Worm (Caenorhabditis elegans) whole organism, midembryonic: ENCODE measurements around the gene frpr-6.

Source experiments
- T22C8.4 ChIP-seq: fragments of 200-800 bp; sonication (Bioruptor generic); IDR thresholded peaks from 2 replicates; pipeline ENCODE4 v1.3.6; 2022; ENCODE audit warnings: missing genetic modification characterization, missing compliant biosample characterization
- cog-1 ChIP-seq: sonication (generic microtip); optimal IDR thresholded peaks from 2 replicates; lab custom pipeline; 2016; ENCODE audit warnings: missing genetic modification characterization, missing compliant biosample characterization
- flt-1 ChIP-seq: fragments of 200-800 bp; sonication (Bioruptor generic); IDR thresholded peaks from 2 replicates; pipeline ENCODE4 v1.3.6; 2022; ENCODE audit warnings: missing genetic modification characterization, missing compliant biosample characterization
- klf-2 ChIP-seq: fragments of 200-800 bp; sonication (Bioruptor generic); conservative IDR thresholded peaks from 2 replicates; pipeline ENCODE4 v1.3.6; 2022; ENCODE audit warnings: missing genetic modification reagents, missing genetic modification characterization, missing compliant biosample characterization
- med-1 ChIP-seq: sonication (generic microtip); optimal IDR thresholded peaks from 2 replicates; lab custom pipeline; 2017; ENCODE audit warnings: missing genetic modification characterization, mild to moderate bottlenecking, missing compliant biosample characterization, antibody characterized with exemption, missing genetic modification reagents; ENCODE audit not compliant: insufficient read depth
- ref-1 ChIP-seq: fragments of 200-800 bp; sonication (Bioruptor generic); conservative IDR thresholded peaks from 2 replicates; pipeline ENCODE4 v1.3.6; 2022; ENCODE audit warnings: missing genetic modification reagents, missing genetic modification characterization, missing compliant biosample characterization
- tab-1 ChIP-seq: fragments of 200-800 bp; sonication (Bioruptor generic); IDR thresholded peaks from 2 replicates; pipeline ENCODE4 v1.3.6; 2022; ENCODE audit warnings: missing genetic modification characterization, missing compliant biosample characterization
- ztf-23 ChIP-seq: fragments of 200-800 bp; sonication (Bioruptor generic); IDR thresholded peaks from 2 replicates; pipeline ENCODE4 v1.3.6; 2022; ENCODE audit warnings: missing genetic modification reagents, missing genetic modification characterization, missing compliant biosample characterization
- ztf-29 ChIP-seq: fragments of 200-800 bp; sonication (Bioruptor generic); IDR thresholded peaks from 2 replicates; pipeline ENCODE4 v1.3.6; 2022; ENCODE audit warnings: missing genetic modification reagents, missing genetic modification characterization, missing compliant biosample characterization

frpr-6 gene

ce11 chrV:9063134-9063533 lies 37.8 kb downstream of the frpr-6 start:
- TF ChIP-seq flt-1 (no peak), cog-1 (tag; lab: Kevin White, UChicago) (no peak), ref-1 (GFP tag; lab: Robert Waterston, UW) (no peak), ztf-29 (GFP tag; lab: Robert Waterston, UW) (no peak), tab-1 (GFP tag; lab: Robert Waterston, UW) (no peak), med-1 (GFP tag; lab: Kevin White, UChicago) (no peak), klf-2 (GFP tag; lab: Robert Waterston, UW) (no peak), T22C8.4 (GFP tag; lab: Robert Waterston, UW) (no peak), ztf-23 (GFP tag; lab: Robert Waterston, UW) (no peak)

- TF ChIP-seq ref-1 (GFP tag; lab: Robert Waterston, UW), result no peak
- no peak for TF ChIP-seq cog-1 (tag; lab: Kevin White, UChicago)
- TF ChIP-seq ztf-29 (GFP tag; lab: Robert Waterston, UW), result no peak
- TF ChIP-seq ztf-23 (GFP tag; lab: Robert Waterston, UW), result no peak
- TF ChIP-seq flt-1, result no peak
- no peak for TF ChIP-seq med-1 (GFP tag; lab: Kevin White, UChicago)
- no peak for TF ChIP-seq tab-1 (GFP tag; lab: Robert Waterston, UW)
- TF ChIP-seq T22C8.4 (GFP tag; lab: Robert Waterston, UW), result no peak
These were observed 38.6 kb downstream of the frpr-6 start, which contains the start of gene C25E10.12 for ce11 chrV:9062341-9062740. C25E10.12 (minus strand) TSS chrV:9062441.

ce11 chrV:9059468-9059867 lies 41.5 kb downstream of the frpr-6 start, which contains the start of the genes C25E10.16 and C25E10.13:
C25E10.16 (minus strand) TSS chrV:9059568.
C25E10.13 (plus strand) TSS chrV:9059723.
- TF ChIP-seq flt-1 (no peak), klf-2 (GFP tag; lab: Robert Waterston, UW) (no peak), med-1 (GFP tag; lab: Kevin White, UChicago) (no peak), cog-1 (tag; lab: Kevin White, UChicago) (no peak), tab-1 (GFP tag; lab: Robert Waterston, UW) (no peak), ref-1 (GFP tag; lab: Robert Waterston, UW) (no peak), ztf-23 (GFP tag; lab: Robert Waterston, UW) (no peak), T22C8.4 (GFP tag; lab: Robert Waterston, UW) (no peak), ztf-29 (GFP tag; lab: Robert Waterston, UW) (no peak)

- TF ChIP-seq ztf-29 (GFP tag; lab: Robert Waterston, UW), result no peak
- TF ChIP-seq klf-2 (GFP tag; lab: Robert Waterston, UW), result no peak
- no peak for TF ChIP-seq ref-1 (GFP tag; lab: Robert Waterston, UW)
- TF ChIP-seq T22C8.4 (GFP tag; lab: Robert Waterston, UW), result no peak
- TF ChIP-seq cog-1 (tag; lab: Kevin White, UChicago), result no peak
- no peak for TF ChIP-seq tab-1 (GFP tag; lab: Robert Waterston, UW)
- no peak for TF ChIP-seq med-1 (GFP tag; lab: Kevin White, UChicago)
- TF ChIP-seq flt-1, result no peak
- TF ChIP-seq ztf-23 (GFP tag; lab: Robert Waterston, UW), result no peak
These were observed 42.3 kb downstream of the frpr-6 start, which contains the start of gene C25E10.11 for ce11 chrV:9058627-9059026. C25E10.11 (minus strand) TSS chrV:9058727.

- TF ChIP-seq tab-1 (GFP tag; lab: Robert Waterston, UW) (no peak), ztf-29 (GFP tag; lab: Robert Waterston, UW) (no peak), cog-1 (tag; lab: Kevin White, UChicago) (no peak), med-1 (GFP tag; lab: Kevin White, UChicago) (no peak), ref-1 (GFP tag; lab: Robert Waterston, UW) (no peak), klf-2 (GFP tag; lab: Robert Waterston, UW) (no peak), T22C8.4 (GFP tag; lab: Robert Waterston, UW) (no peak), flt-1 (no peak), ztf-23 (GFP tag; lab: Robert Waterston, UW) (no peak)
These were observed 44.7 kb downstream of the frpr-6 start, which contains the start of gene C25E10.10 for ce11 chrV:9056253-9056652. C25E10.10 (minus strand) TSS chrV:9056353.

- no peak for TF ChIP-seq ztf-29 (GFP tag; lab: Robert Waterston, UW)
- no peak for TF ChIP-seq tab-1 (GFP tag; lab: Robert Waterston, UW)
- no peak for TF ChIP-seq cog-1 (tag; lab: Kevin White, UChicago)
- TF ChIP-seq ztf-23 (GFP tag; lab: Robert Waterston, UW), result no peak
- TF ChIP-seq ref-1 (GFP tag; lab: Robert Waterston, UW), result no peak
- no peak for TF ChIP-seq T22C8.4 (GFP tag; lab: Robert Waterston, UW)
- no peak for TF ChIP-seq flt-1
- TF ChIP-seq med-1 (GFP tag; lab: Kevin White, UChicago), result no peak
- no peak for TF ChIP-seq klf-2 (GFP tag; lab: Robert Waterston, UW)
These were observed 45.3 kb downstream of the frpr-6 start for ce11 chrV:9055644-9056043.

ce11 chrV:9054771-9055170 lies 46.2 kb downstream of the frpr-6 start, which contains the start of gene swm-1:
swm-1 (minus strand) TSS chrV:9054871.
- TF ChIP-seq ztf-23 (GFP tag; lab: Robert Waterston, UW), result no peak
- no peak for TF ChIP-seq ref-1 (GFP tag; lab: Robert Waterston, UW)
- no peak for TF ChIP-seq ztf-29 (GFP tag; lab: Robert Waterston, UW)
- TF ChIP-seq klf-2 (GFP tag; lab: Robert Waterston, UW), result no peak
- TF ChIP-seq med-1 (GFP tag; lab: Kevin White, UChicago), result no peak
- TF ChIP-seq T22C8.4 (GFP tag; lab: Robert Waterston, UW), result no peak
- no peak for TF ChIP-seq flt-1
- no peak for TF ChIP-seq cog-1 (tag; lab: Kevin White, UChicago)
- no peak for TF ChIP-seq tab-1 (GFP tag; lab: Robert Waterston, UW)

ce11 chrV:9053969-9054368 lies 47.0 kb downstream of the frpr-6 start, which contains the start of gene C25E10.8:
C25E10.8 (minus strand) TSS chrV:9054069.
- no peak for TF ChIP-seq ztf-23 (GFP tag; lab: Robert Waterston, UW)
- no peak for TF ChIP-seq ztf-29 (GFP tag; lab: Robert Waterston, UW)
- no peak for TF ChIP-seq tab-1 (GFP tag; lab: Robert Waterston, UW)
- TF ChIP-seq klf-2 (GFP tag; lab: Robert Waterston, UW), result no peak
- TF ChIP-seq ref-1 (GFP tag; lab: Robert Waterston, UW), result no peak
- TF ChIP-seq cog-1 (tag; lab: Kevin White, UChicago), result no peak
- TF ChIP-seq T22C8.4 (GFP tag; lab: Robert Waterston, UW), result no peak
- TF ChIP-seq med-1 (GFP tag; lab: Kevin White, UChicago), result no peak
- no peak for TF ChIP-seq flt-1
